Fruit fly (Drosophila melanogaster) whole organism, wandering third instar larva: Measurements from ENCODE around the gene CG32246.

Experiments used
- Abd-B ChIP-seq: fragments of >200 bp; optimal IDR thresholded peaks from 2 replicates; lab custom pipeline; 2017; ENCODE audit warnings: missing biosample characterization, missing genetic modification characterization
- CG32264 ChIP-seq: fragments of 200-800 bp; sonication (Bioruptor generic); optimal IDR thresholded peaks from 2 replicates; lab custom pipeline; 2016; ENCODE audit warnings: missing biosample characterization, missing genetic modification characterization
- CG9705 ChIP-seq: fragments of 200-800 bp; sonication (Bioruptor generic); optimal IDR thresholded peaks from 2 replicates; lab custom pipeline; 2018; ENCODE audit warnings: missing biosample characterization, mild to moderate bottlenecking, missing genetic modification characterization
- CrebA ChIP-seq: fragments of 200-800 bp; sonication (Bioruptor generic); optimal IDR thresholded peaks from 2 replicates; lab custom pipeline; 2016; ENCODE audit warnings: missing biosample characterization, mild to moderate bottlenecking, missing genetic modification characterization, borderline replicate concordance
- Dfd ChIP-seq: fragments of >200 bp; optimal IDR thresholded peaks from 2 replicates; lab custom pipeline; 2017; ENCODE audit warnings: missing biosample characterization, missing genetic modification characterization
- Dif ChIP-seq: fragments of 200-275, 200-300 bp; sonication (Bioruptor generic); optimal IDR thresholded peaks from 2 replicates; lab custom pipeline; 2018; ENCODE audit warnings: missing biosample characterization, missing genetic modification characterization; ENCODE audit not compliant: partially characterized antibody
- GATAd ChIP-seq: sonication (Bioruptor generic); optimal IDR thresholded peaks from 2 replicates; lab custom pipeline; 2016; ENCODE audit warnings: missing biosample characterization, missing genetic modification characterization
- HLH106 ChIP-seq: fragments of 200-800 bp; optimal IDR thresholded peaks from 3 replicates; lab custom pipeline; 2019; ENCODE audit warnings: missing biosample characterization, mild to moderate bottlenecking, missing genetic modification characterization, moderate library complexity
- Hnf4 ChIP-seq: fragments of 200-800 bp; sonication (Bioruptor generic); optimal IDR thresholded peaks from 2 replicates; lab custom pipeline; 2016; ENCODE audit warnings: missing biosample characterization, mild to moderate bottlenecking, missing genetic modification characterization
- Hr78 ChIP-seq: fragments of >200 bp; optimal IDR thresholded peaks from 2 replicates; lab custom pipeline; 2017; ENCODE audit warnings: missing biosample characterization, missing genetic modification characterization
- Hr83 ChIP-seq: fragments of 200-300 bp; sonication (Bioruptor generic); optimal IDR thresholded peaks from 2 replicates; lab custom pipeline; 2016; ENCODE audit warnings: missing biosample characterization, mild to moderate bottlenecking, missing genetic modification characterization, moderate library complexity; ENCODE audit not compliant: poor library complexity, severe bottlenecking
- Jra ChIP-seq: sonication (Bioruptor generic); optimal IDR thresholded peaks from 2 replicates; lab custom pipeline; 2016; ENCODE audit warnings: missing biosample characterization, missing genetic modification characterization
- Mio ChIP-seq: sonication (Bioruptor generic); optimal IDR thresholded peaks from 2 replicates; lab custom pipeline; 2016; ENCODE audit warnings: missing biosample characterization, missing genetic modification characterization
- Myc ChIP-seq: fragments of >200 bp; optimal IDR thresholded peaks from 2 replicates; lab custom pipeline; 2017
- N ChIP-seq: fragments of >200 bp; optimal IDR thresholded peaks from 2 replicates; lab custom pipeline; 2018; ENCODE audit warnings: missing biosample characterization, missing external identifiers, missing genetic modification characterization
- OdsH ChIP-seq: fragments of 200-800 bp; sonication (Bioruptor generic); optimal IDR thresholded peaks from 2 replicates; lab custom pipeline; 2016; ENCODE audit warnings: missing biosample characterization, mild to moderate bottlenecking, missing genetic modification characterization
- Rel ChIP-seq, 2 experiments: fragments of 200-800 bp; sonication (Bioruptor generic) in 1 of 2; optimal IDR thresholded peaks; 2 replicates in 1 of 2; 3 replicates in 1 of 2; lab custom pipeline; 2016 to 2019; ENCODE audit warnings: mild to moderate bottlenecking in 2 of 2, missing biosample characterization in 2 of 2, missing genetic modification characterization in 2 of 2, moderate library complexity in 1 of 2
- Sp1 ChIP-seq: fragments of 200-800 bp; sonication (Bioruptor generic); optimal IDR thresholded peaks from 3 replicates; lab custom pipeline; 2019; ENCODE audit warnings: missing biosample characterization, mild to moderate bottlenecking, missing genetic modification characterization, moderate library complexity
- br ChIP-seq: fragments of 200-800 bp; sonication (Bioruptor generic); optimal IDR thresholded peaks from 2 replicates; lab custom pipeline; 2016; ENCODE audit warnings: missing biosample characterization, missing genetic modification characterization
- brk ChIP-seq: fragments of 200-800 bp; sonication (Bioruptor generic); optimal IDR thresholded peaks from 2 replicates; lab custom pipeline; 2016; ENCODE audit warnings: missing biosample characterization, mild to moderate bottlenecking, missing genetic modification characterization
- dl ChIP-seq, 2 experiments: fragments of 175-275, 200-275 bp in 1 of 2; fragments of 200-275 bp in 1 of 2; sonication (Bioruptor generic); optimal IDR thresholded peaks; lab custom pipeline; 2018; ENCODE audit warnings: mild to moderate bottlenecking in 2 of 2, missing biosample characterization in 2 of 2, missing genetic modification characterization in 2 of 2, moderate library complexity in 2 of 2; ENCODE audit not compliant: partially characterized antibody in 2 of 2, insufficient read depth in 1 of 2
- dmrt93B ChIP-seq: fragments of 200-800 bp; sonication (Bioruptor generic); optimal IDR thresholded peaks from 2 replicates; lab custom pipeline; 2018; ENCODE audit warnings: missing biosample characterization, mild to moderate bottlenecking, missing genetic modification characterization
- dsf ChIP-seq: sonication (Bioruptor generic); optimal IDR thresholded peaks from 2 replicates; lab custom pipeline; 2016; ENCODE audit warnings: missing biosample characterization, missing genetic modification characterization, borderline replicate concordance
- ey ChIP-seq: fragments of 200-800 bp; sonication (Bioruptor generic); optimal IDR thresholded peaks from 2 replicates; lab custom pipeline; 2016; ENCODE audit warnings: missing biosample characterization, missing genetic modification characterization
- foxo ChIP-seq, 2 experiments: fragments of 200-800 bp; sonication (Bioruptor generic); optimal IDR thresholded peaks; 2 replicates in 1 of 2; 3 replicates in 1 of 2; lab custom pipeline; 2016 to 2017; ENCODE audit warnings: missing biosample characterization in 2 of 2, missing genetic modification characterization in 2 of 2
- fru ChIP-seq: fragments of 200-800 bp; sonication (Bioruptor generic); optimal IDR thresholded peaks from 3 replicates; lab custom pipeline; 2016; ENCODE audit warnings: missing biosample characterization, mild to moderate bottlenecking, missing genetic modification characterization
- h ChIP-seq: fragments of 200-800 bp; sonication (Bioruptor generic); optimal IDR thresholded peaks from 3 replicates; lab custom pipeline; 2016; ENCODE audit warnings: missing biosample characterization, mild to moderate bottlenecking, missing genetic modification characterization
- jim ChIP-seq: fragments of 175-275, 200-325 bp; sonication (Bioruptor generic); optimal IDR thresholded peaks from 2 replicates; lab custom pipeline; 2016; ENCODE audit warnings: missing biosample characterization, mild to moderate bottlenecking, missing genetic modification characterization
- lola ChIP-seq: fragments of >200 bp; optimal IDR thresholded peaks from 2 replicates; lab custom pipeline; 2017; ENCODE audit warnings: missing biosample characterization, missing genetic modification characterization
- pan ChIP-seq: fragments of >200 bp; optimal IDR thresholded peaks from 2 replicates; lab custom pipeline; 2017
- psq ChIP-seq: fragments of 200-800 bp; sonication (Bioruptor generic); optimal IDR thresholded peaks from 3 replicates; lab custom pipeline; 2017; ENCODE audit warnings: missing biosample characterization, mild to moderate bottlenecking, missing genetic modification characterization, moderate library complexity
- rgr ChIP-seq: fragments of 200-800 bp; sonication (Bioruptor generic); optimal IDR thresholded peaks from 3 replicates; lab custom pipeline; 2016; ENCODE audit warnings: missing biosample characterization, mild to moderate bottlenecking, missing genetic modification characterization
- sage ChIP-seq: fragments of 200-800 bp; sonication (Bioruptor generic); optimal IDR thresholded peaks from 2 replicates; lab custom pipeline; 2016; ENCODE audit warnings: missing biosample characterization, mild to moderate bottlenecking, missing genetic modification characterization
- sv ChIP-seq: fragments of 200-800 bp; sonication (Bioruptor generic); optimal IDR thresholded peaks from 3 replicates; lab custom pipeline; 2016; ENCODE audit warnings: missing biosample characterization, missing genetic modification characterization
- tai ChIP-seq: sonication (Bioruptor generic); optimal IDR thresholded peaks from 2 replicates; lab custom pipeline; 2016; ENCODE audit warnings: missing biosample characterization, missing genetic modification characterization
- usp ChIP-seq: fragments of >200 bp; optimal IDR thresholded peaks from 2 replicates; lab custom pipeline; 2017; ENCODE audit warnings: missing biosample characterization, missing genetic modification characterization
- woc ChIP-seq: sonication (Bioruptor generic); optimal IDR thresholded peaks from 2 replicates; lab custom pipeline; 2016; ENCODE audit warnings: missing biosample characterization, mild to moderate bottlenecking, missing genetic modification characterization

CG32246 gene

DNA sequence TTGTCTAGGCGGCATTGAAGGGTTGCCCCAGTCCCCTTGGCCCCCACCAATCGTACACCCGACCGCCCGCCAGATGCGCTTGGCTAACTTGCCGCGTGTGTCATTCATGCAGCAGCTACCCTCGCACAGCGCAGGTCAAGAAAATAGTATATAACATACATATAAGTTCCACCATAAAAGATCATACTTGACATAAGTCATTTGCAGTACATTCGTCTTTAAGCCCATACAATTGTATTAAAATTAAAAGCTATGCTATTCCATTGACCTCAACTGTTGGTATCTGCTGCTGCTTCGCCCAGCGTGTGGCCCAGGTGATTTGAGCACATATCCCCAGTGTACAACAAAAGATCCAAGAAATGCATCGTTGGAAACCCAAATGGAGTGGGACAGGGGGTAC is 9.7 kb upstream of the CG32246 start (continued):
- TF ChIP-seq CG32264 (GFP tag; lab: Kevin White, UChicago) (no peak), sv (GFP tag; lab: Kevin White, UChicago) (peak; percentile 31)

DNA sequence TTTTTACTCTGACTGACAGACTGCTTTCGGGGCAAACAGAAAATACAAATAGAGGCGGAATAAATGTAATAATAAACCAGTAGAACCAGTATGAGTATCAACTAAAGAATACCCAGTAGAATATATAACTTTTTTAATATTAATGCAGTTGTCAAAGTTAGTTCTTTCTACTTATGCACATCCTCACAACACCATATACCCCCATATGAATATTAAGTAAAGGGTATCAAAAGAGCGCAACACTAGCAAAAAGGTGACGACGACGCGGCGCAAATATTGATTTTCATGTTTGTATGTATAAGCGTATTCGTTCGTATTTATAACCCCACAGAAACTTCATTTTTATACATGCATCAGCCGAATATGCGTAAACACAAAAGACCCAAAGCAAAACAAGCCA is 7.9 kb upstream of the CG32246 start:
- TF ChIP-seq lola (GFP tag; lab: Kevin White, UChicago) (no peak), pan (lab: Kevin White, UChicago) (peak; percentile 47), dl (GFP tag; optimal IDR thresholded peaks at IDR 0.05; lab: Kevin White, UChicago; ENCODE audit: insufficient read depth in 1 of 2, partially characterized antibody in 2 of 2) (no peak), Mio (GFP tag; lab: Kevin White, UChicago) (no peak), Dfd (GFP tag; lab: Kevin White, UChicago) (no peak), Sp1 (GFP tag; lab: Kevin White, UChicago) (peak; percentile 76), fru (GFP tag; lab: Kevin White, UChicago) (peak; percentile 77), N (GFP tag; lab: Kevin White, UChicago) (no peak), rgr (GFP tag; lab: Kevin White, UChicago) (peak; percentile 89), dsf (GFP tag; lab: Kevin White, UChicago) (peak; percentile 27), sv (GFP tag; lab: Kevin White, UChicago) (peak; percentile 82), Hr78 (GFP tag; lab: Kevin White, UChicago) (no peak), tai (peak; percentile 70), Rel (GFP tag; optimal IDR thresholded peaks at IDR 0.05; lab: Kevin White, UChicago) (peak; percentile 5), Rel (tag; optimal IDR thresholded peaks at IDR 0.05; lab: Kevin White, UChicago) (no peak), Hr83 (GFP tag; lab: Kevin White, UChicago) (peak; percentile 24), dmrt93B (peak; percentile 74), CG32264 (GFP tag; lab: Kevin White, UChicago) (peak; percentile 81), GATAd (GFP tag; lab: Kevin White, UChicago) (no peak), h (GFP tag; lab: Kevin White, UChicago) (peak; percentile 89), ey (GFP tag; lab: Kevin White, UChicago) (peak; percentile 78), Abd-B (GFP tag; lab: Kevin White, UChicago) (no peak), woc (GFP tag; lab: Kevin White, UChicago) (peak; percentile 82), Hnf4 (GFP tag; lab: Kevin White, UChicago) (peak; percentile 67), CrebA (GFP tag; lab: Kevin White, UChicago) (no peak), OdsH (GFP tag; lab: Kevin White, UChicago) (peak; percentile 90), sage (GFP tag; lab: Kevin White, UChicago) (peak; percentile 77), psq (GFP tag; lab: Kevin White, UChicago) (peak; percentile 83), brk (GFP tag; lab: Kevin White, UChicago) (peak; percentile 69), foxo (GFP tag; optimal IDR thresholded peaks at IDR 0.05; lab: Kevin White, UChicago) (peak; percentile 45 to 77), usp (GFP tag; lab: Kevin White, UChicago) (no peak), HLH106 (tag; lab: Kevin White, UChicago) (peak; percentile 82), Jra (GFP tag; lab: Kevin White, UChicago) (peak; percentile 22), CG9705 (GFP tag; lab: Kevin White, UChicago) (peak; percentile 45), br (peak; percentile 71)

DNA sequence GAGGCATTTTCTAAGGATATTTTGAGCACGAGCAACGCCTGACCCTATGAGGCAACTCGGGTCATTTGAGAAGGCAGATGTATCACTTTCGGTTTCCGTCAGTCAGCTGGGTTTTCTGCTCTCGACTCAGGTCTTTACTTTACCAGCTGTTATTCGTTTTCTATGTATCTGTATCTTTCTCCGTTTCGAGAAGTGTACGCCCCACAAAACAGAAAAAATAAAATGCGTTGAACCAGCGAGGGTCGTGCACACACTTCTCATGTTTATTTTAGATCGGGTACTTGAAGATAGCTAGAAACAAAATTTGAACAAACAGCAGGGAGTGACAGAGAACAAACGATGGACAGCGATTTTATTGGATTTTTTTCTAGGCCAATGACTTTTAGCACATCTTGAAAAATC is 7.2 kb upstream of the CG32246 start:
- no peak for TF ChIP-seq Dif
- TF ChIP-seq jim (GFP tag; lab: Kevin White, UChicago): no peak
- TF ChIP-seq Myc (lab: Kevin White, UChicago): no peak
- no peak for TF ChIP-seq dsf (GFP tag; lab: Kevin White, UChicago)
- TF ChIP-seq Abd-B (GFP tag; lab: Kevin White, UChicago): no peak
- no peak for TF ChIP-seq Sp1 (GFP tag; lab: Kevin White, UChicago)
- no peak for TF ChIP-seq Hr83 (GFP tag; lab: Kevin White, UChicago)
- no peak for TF ChIP-seq sage (GFP tag; lab: Kevin White, UChicago)
- no peak for TF ChIP-seq sv (GFP tag; lab: Kevin White, UChicago)
- no peak for TF ChIP-seq ey (GFP tag; lab: Kevin White, UChicago)
- TF ChIP-seq Jra (GFP tag; lab: Kevin White, UChicago): no peak
- TF ChIP-seq Mio (GFP tag; lab: Kevin White, UChicago): no peak
- TF ChIP-seq Hnf4 (GFP tag; lab: Kevin White, UChicago): no peak
- TF ChIP-seq, all 38 proteins: peak for 0
